Worm (Caenorhabditis elegans): ENCODE measurements around the gene F26A1.1.

The F26A1.1 gene

DNA sequence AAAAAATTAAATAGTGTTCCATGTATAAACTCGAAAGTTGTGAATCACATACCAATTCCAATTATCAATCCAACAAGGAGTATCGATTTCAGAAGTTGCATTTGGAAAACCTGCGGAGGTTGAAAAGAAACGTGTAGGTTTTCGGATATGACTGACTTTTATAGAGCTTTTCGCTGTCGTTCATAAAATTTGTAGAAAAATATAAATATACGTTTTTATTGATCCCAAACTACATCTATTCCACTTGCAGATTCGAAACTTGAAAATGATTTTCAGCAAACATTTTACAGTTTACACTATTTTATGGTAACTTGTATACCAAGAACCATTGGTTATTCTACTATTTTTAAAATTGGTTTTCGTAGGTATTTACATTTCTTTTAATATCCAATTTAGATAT is 8.1 kb upstream of the F26A1.1 start, which contains the start of gene clec-156:
clec-156 (minus strand) TSS at position 101 of the 400 bp plus-strand sequence.
- TF ChIP-seq snu-23 (GFP tag; optimal IDR thresholded peaks at IDR 0.05) (no peak), hpl-2 (GFP tag; optimal IDR thresholded peaks at IDR 0.05) (no peak), ceh-63 (GFP tag; optimal IDR thresholded peaks at IDR 0.05) (no peak), C04F5.9 (tag; optimal IDR thresholded peaks at IDR 0.05) (no peak), Y116A8C.19 (tag; optimal IDR thresholded peaks at IDR 0.05; ENCODE audit: borderline replicate concordance) (no peak), lir-3 (tag; optimal IDR thresholded peaks at IDR 0.05; ENCODE audit: poor library complexity) (no peak), jun-1 (tag; optimal IDR thresholded peaks at IDR 0.05) (no peak), ztf-11 (tag; optimal IDR thresholded peaks at IDR 0.05) (no peak), unc-86 (tag; optimal IDR thresholded peaks at IDR 0.05) (no peak)

DNA sequence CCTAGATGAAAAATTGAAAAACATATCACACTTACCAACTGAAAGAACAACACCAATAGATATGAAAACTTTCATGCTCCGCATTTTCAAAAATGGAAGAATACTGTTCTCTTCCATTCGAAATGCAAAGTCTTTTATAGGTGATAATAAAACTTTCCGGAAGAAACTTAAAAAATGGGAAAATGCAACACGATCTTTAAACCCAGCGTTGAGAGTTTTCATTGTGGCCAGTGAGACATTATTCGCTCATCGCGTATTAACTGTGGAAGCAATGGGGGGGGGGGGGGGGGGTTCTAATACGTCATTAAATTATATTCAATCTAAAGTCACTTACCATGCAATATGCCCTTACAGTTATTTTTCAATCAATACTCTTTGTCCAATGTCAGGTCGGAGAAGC is 6.0 kb upstream of the F26A1.1 start, which contains the start of the genes clec-157 and fkh-5:
clec-157 (minus strand) TSS at position 101 of the 400 bp plus-strand sequence.
fkh-5 (plus strand) TSS at position 336 of the 400 bp plus-strand sequence.
- TF ChIP-seq zip-4 (GFP tag; optimal IDR thresholded peaks at IDR 0.05) (no peak), ztf-4 (tag; optimal IDR thresholded peaks at IDR 0.05) (no peak), nhr-84 (tag; optimal IDR thresholded peaks at IDR 0.05) (no peak), aha-1 (tag; optimal IDR thresholded peaks at IDR 0.05) (no peak), snu-23 (GFP tag; optimal IDR thresholded peaks at IDR 0.05) (no peak), nhr-28 (tag; optimal IDR thresholded peaks at IDR 0.05) (no peak), hlh-4 (tag; optimal IDR thresholded peaks at IDR 0.05) (no peak), rnt-1 (tag; optimal IDR thresholded peaks at IDR 0.05) (no peak), nhr-77 (tag; optimal IDR thresholded peaks at IDR 0.05) (no peak), nhr-12 (tag; optimal IDR thresholded peaks at IDR 0.05) (no peak), nhr-19 (GFP tag; conservative IDR thresholded peaks at IDR 0.05) (no peak), lsy-2 (tag; optimal IDR thresholded peaks at IDR 0.05) (no peak), fkh-4 (tag; optimal IDR thresholded peaks at IDR 0.05; ENCODE audit: borderline replicate concordance) (no peak), tbx-2 (tag; optimal IDR thresholded peaks at IDR 0.05) (no peak), nhr-71 (tag; optimal IDR thresholded peaks at IDR 0.05) (no peak)

DNA sequence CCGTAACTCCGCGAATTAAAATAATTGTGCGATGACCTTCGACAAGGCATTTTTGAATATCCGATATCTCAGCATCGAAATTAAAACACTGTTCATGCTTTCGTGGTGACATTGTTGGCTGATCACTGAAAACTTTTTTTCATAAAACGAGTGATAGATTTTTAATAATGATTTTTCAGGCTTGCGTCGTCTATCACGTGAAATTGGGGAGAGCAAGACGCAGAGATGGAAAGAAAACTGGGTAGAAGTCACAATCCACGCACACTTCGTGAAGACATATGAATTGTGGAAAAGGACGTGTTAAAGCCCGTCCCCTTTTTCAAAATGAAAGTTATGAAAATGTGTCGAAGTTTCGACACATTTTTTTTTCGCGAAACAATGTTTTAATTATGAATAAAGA is 568 bp upstream of the F26A1.1 start, which contains the start of gene nonu-1:
nonu-1 (minus strand) TSS at position 169 of the 400 bp plus-strand sequence.
- TF ChIP-seq nhr-237 (tag; optimal IDR thresholded peaks at IDR 0.05) = no peak
- peak; percentile 6 for TF ChIP-seq fkh-8 (tag; optimal IDR thresholded peaks at IDR 0.05)
- TF ChIP-seq nhr-12 (tag; optimal IDR thresholded peaks at IDR 0.05) = no peak
- peak in 1 of 2 experiments; percentile 21 for TF ChIP-seq lin-35 (GFP tag; optimal IDR thresholded peaks at IDR 0.05)
- peak in 1 of 2 experiments; percentile 12 for TF ChIP-seq mdl-1 (tag; optimal IDR thresholded peaks at IDR 0.05)
- peak; percentile 8 for TF ChIP-seq alr-1 (tag; optimal IDR thresholded peaks at IDR 0.05; ENCODE audit: borderline replicate concordance)
- peak; percentile 0 for TF ChIP-seq fkh-4 (tag; optimal IDR thresholded peaks at IDR 0.05; ENCODE audit: borderline replicate concordance)
- TF ChIP-seq efl-1 (optimal IDR thresholded peaks at IDR 0.05) = no peak
- TF ChIP-seq efl-1 (GFP tag; optimal IDR thresholded peaks at IDR 0.05 in 1 of 2) = peak in 1 of 2 experiments; percentile 78
- TF ChIP-seq rnt-1 (tag; optimal IDR thresholded peaks at IDR 0.05) = peak; percentile 13
- TF ChIP-seq skn-1 (tag; optimal IDR thresholded peaks at IDR 0.05) = no peak
- TF ChIP-seq dpl-1 (GFP tag; optimal IDR thresholded peaks at IDR 0.05) = no peak
- TF ChIP-seq ceh-8 (GFP tag; optimal IDR thresholded peaks at IDR 0.05) = no peak
- peak; percentile 9 for TF ChIP-seq elt-2 (tag; optimal IDR thresholded peaks at IDR 0.05)

DNA sequence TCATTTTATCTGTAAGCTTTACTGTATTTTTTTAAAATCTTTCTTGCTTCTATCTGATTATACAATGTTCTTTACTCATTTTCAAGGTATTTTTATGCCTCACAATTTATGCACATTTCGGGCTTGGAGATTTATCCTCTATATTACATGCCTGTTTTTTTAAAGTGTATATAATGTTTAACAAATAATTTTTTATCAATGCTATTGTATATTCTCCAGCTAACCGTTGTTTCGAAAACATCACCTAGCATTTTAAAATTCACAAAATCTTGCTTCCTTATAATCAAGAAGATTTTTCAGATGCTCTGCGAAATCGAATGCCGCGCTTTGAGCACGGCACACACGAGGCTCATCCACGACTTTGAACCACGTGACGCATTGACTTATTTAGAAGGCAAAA is 1.7 kb downstream of the F26A1.1 start, which contains the start of gene ced-4:
ced-4 (plus strand) TSS at position 301 of the 400 bp plus-strand sequence.
- no peak for TF ChIP-seq ama-1 (optimal IDR thresholded peaks at IDR 0.05)
- no peak for TF ChIP-seq pqm-1 (tag; optimal IDR thresholded peaks at IDR 0.05)
- no peak for TF ChIP-seq hlh-4 (tag; optimal IDR thresholded peaks at IDR 0.05)
- TF ChIP-seq nhr-77 (tag; optimal IDR thresholded peaks at IDR 0.05) = no peak
